Worm (Caenorhabditis elegans): ENCODE measurements around the gene ilc-17.1.

DNA sequence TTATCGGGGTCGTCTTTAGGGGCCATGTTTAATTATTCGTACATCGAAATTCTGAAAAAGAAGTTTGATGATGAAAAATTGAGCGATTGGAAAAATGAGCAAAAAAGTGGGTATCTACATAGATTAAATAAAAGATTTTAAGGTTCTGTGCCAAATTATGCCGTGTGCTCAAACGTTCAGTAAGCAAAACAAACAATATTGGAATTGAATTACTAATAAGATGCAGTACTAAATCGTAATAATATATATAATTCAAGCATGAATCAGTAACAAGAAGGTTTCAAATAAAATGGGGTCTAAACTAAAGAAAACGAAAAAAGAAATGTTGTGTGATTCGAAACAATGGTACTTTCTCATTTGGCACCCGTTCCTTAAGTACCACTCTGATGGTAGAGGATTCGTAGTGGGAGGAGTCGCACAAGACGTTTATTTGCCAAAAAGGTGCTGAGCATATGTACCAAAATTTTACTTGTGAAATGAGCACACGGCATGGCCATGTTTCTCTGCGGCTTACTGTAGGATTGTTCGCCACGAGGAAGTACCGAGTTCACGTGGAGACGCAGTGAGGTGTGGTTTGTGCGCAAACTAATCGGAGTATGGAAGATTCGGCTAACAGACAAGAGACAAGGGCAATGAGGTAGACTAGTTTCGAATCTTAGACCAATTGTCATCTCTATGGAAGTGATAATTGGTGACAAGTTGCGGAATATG is 19.9 kb downstream of the ilc-17.1 start, which contains the start of gene pgp-14:
- no peak for TF ChIP-seq ama-1 (optimal IDR thresholded peaks at IDR 0.05)
- no peak for TF ChIP-seq zag-1 (tag; optimal IDR thresholded peaks at IDR 0.05)
- TF ChIP-seq zip-11 (GFP tag; IDR thresholded peaks at IDR 0.05), result no peak
- no peak for TF ChIP-seq ztf-11 (tag; optimal IDR thresholded peaks at IDR 0.05)

Data from whole organism, L4 larva.